Worm (Caenorhabditis elegans) whole organism, L1 larva: ENCODE results near the gene zip-1.
A peak's percentile ranks its signal among the peaks of the same experiment; 100 is the strongest.

Source experiments
- C16A3.4 ChIP-seq: fragments of 150-350 bp; optimal IDR thresholded peaks from 2 replicates; lab custom pipeline; 2014; ENCODE audit warnings: missing biosample characterization, missing genetic modification characterization
- C34B4.2 ChIP-seq: sonication (generic microtip); optimal IDR thresholded peaks from 2 replicates; lab custom pipeline; 2017; ENCODE audit warnings: mild to moderate bottlenecking, missing genetic modification characterization, missing compliant biosample characterization
- F16B12.6 ChIP-seq: fragments of 150-350 bp; optimal IDR thresholded peaks from 2 replicates; lab custom pipeline; 2014; ENCODE audit warnings: missing biosample characterization, missing genetic modification characterization
- Y116A8C.19 ChIP-seq: sonication (generic microtip); optimal IDR thresholded peaks from 2 replicates; lab custom pipeline; 2016; ENCODE audit warnings: missing compliant biosample characterization, missing genetic modification characterization, borderline replicate concordance
- aha-1 ChIP-seq: fragments of 150-350 bp; optimal IDR thresholded peaks from 2 replicates; lab custom pipeline; 2014; ENCODE audit warnings: missing biosample characterization, missing genetic modification characterization
- alr-1 ChIP-seq: fragments of 200-800 bp; sonication (Bioruptor generic); optimal IDR thresholded peaks from 2 replicates; lab custom pipeline; 2018; ENCODE audit warnings: borderline replicate concordance, mild to moderate bottlenecking, missing genetic modification characterization, missing compliant biosample characterization
- blmp-1 ChIP-seq: fragments of 150-350 bp; optimal IDR thresholded peaks from 2 replicates; lab custom pipeline; 2014; ENCODE audit warnings: missing biosample characterization, missing genetic modification characterization
- ceh-88 ChIP-seq: fragments of 200-800 bp; sonication (Bioruptor generic); IDR thresholded peaks from 2 replicates; pipeline ENCODE4 v1.3.6; 2022; ENCODE audit warnings: missing genetic modification characterization, missing compliant biosample characterization
- ces-1 ChIP-seq: fragments of 150-350 bp; optimal IDR thresholded peaks from 2 replicates; lab custom pipeline; 2014; ENCODE audit warnings: missing biosample characterization, missing genetic modification reagents, missing genetic modification characterization
- dpl-1 ChIP-seq, 3 experiments: fragments of 150-350 bp in 2 of 3; sonication (generic microtip) in 1 of 3; optimal IDR thresholded peaks; 2 replicates each; lab custom pipeline; 2014 to 2017; ENCODE audit warnings: missing biosample characterization in 3 of 3, missing genetic modification characterization in 3 of 3, missing genetic modification reagents in 3 of 3
- efl-1 ChIP-seq, 4 experiments: fragments of 150-350 bp; optimal IDR thresholded peaks in 3 of 4; peaks in 1 of 4; 1 replicate in 1 of 4; 2 replicates in 3 of 4; lab custom pipeline; 2014; ENCODE audit warnings: missing biosample characterization in 2 of 4, missing genetic modification characterization in 2 of 4, missing genetic modification reagents in 2 of 4
- egl-13 ChIP-seq: sonication (generic microtip); optimal IDR thresholded peaks from 2 replicates; lab custom pipeline; 2016; ENCODE audit warnings: missing genotype, missing genetic modification reagents, missing genetic modification characterization, missing compliant biosample characterization
- egl-27 ChIP-seq, 2 experiments: fragments of 150-350 bp in 1 of 2; sonication (generic microtip); optimal IDR thresholded peaks; 3 replicates each; lab custom pipeline; 2017 to 2018; ENCODE audit warnings: missing biosample characterization in 2 of 2, missing genetic modification characterization in 2 of 2, missing genetic modification reagents in 2 of 2
- elt-3 ChIP-seq, 6 experiments: fragments of 150-350 bp in 1 of 6; sonication (generic microtip); optimal IDR thresholded peaks; 2 replicates each; lab custom pipeline; 2017 to 2018; ENCODE audit warnings: missing biosample characterization in 6 of 6, missing genetic modification characterization in 6 of 6, inconsistent platforms in 1 of 6
- fkh-10 ChIP-seq: sonication (generic microtip); optimal IDR thresholded peaks from 2 replicates; lab custom pipeline; 2017; ENCODE audit warnings: missing biosample characterization, missing genetic modification reagents, missing genetic modification characterization
- fos-1 ChIP-seq: fragments of 150-350 bp; optimal IDR thresholded peaks from 2 replicates; lab custom pipeline; 2014; ENCODE audit warnings: missing biosample characterization, missing genetic modification characterization
- grh-1 ChIP-seq: fragments of 200-800 bp; sonication (Bioruptor generic); IDR thresholded peaks from 2 replicates; pipeline ENCODE4 v1.3.6; 2022; ENCODE audit warnings: missing genetic modification reagents, missing genetic modification characterization, missing compliant biosample characterization
- jun-1 ChIP-seq: fragments of 150-350 bp; optimal IDR thresholded peaks from 2 replicates; lab custom pipeline; 2014; ENCODE audit warnings: missing biosample characterization, missing genetic modification reagents, missing genetic modification characterization
- lin-14 ChIP-seq: fragments of 200-800 bp; sonication (Bioruptor generic); optimal IDR thresholded peaks from 2 replicates; lab custom pipeline; 2018; ENCODE audit warnings: mild to moderate bottlenecking, missing genetic modification characterization, moderate library complexity, missing compliant biosample characterization
- lin-39 ChIP-seq: fragments of 150-350 bp; optimal IDR thresholded peaks from 2 replicates; lab custom pipeline; 2014; ENCODE audit warnings: missing biosample characterization, missing genetic modification reagents, missing genetic modification characterization
- lir-3 ChIP-seq: sonication (generic microtip); optimal IDR thresholded peaks from 2 replicates; lab custom pipeline; 2016; ENCODE audit warnings: mild to moderate bottlenecking, missing genetic modification characterization, moderate library complexity, missing compliant biosample characterization; ENCODE audit not compliant: poor library complexity
- lsy-2 ChIP-seq, 2 experiments: fragments of 150-350 bp; optimal IDR thresholded peaks; 2 replicates each; lab custom pipeline; 2014; ENCODE audit warnings: missing biosample characterization in 2 of 2, missing genetic modification characterization in 2 of 2
- mab-9 ChIP-seq: fragments of 200-800 bp; sonication (Bioruptor generic); IDR thresholded peaks from 2 replicates; pipeline ENCODE4 v1.3.6; 2022; ENCODE audit warnings: missing genetic modification reagents, missing genetic modification characterization, missing compliant biosample characterization
- mef-2 ChIP-seq: fragments of 150-350 bp; optimal IDR thresholded peaks from 2 replicates; lab custom pipeline; 2014; ENCODE audit warnings: missing biosample characterization, missing genetic modification characterization
- mep-1 ChIP-seq: fragments of 150-350 bp; optimal IDR thresholded peaks from 2 replicates; lab custom pipeline; 2014; ENCODE audit warnings: missing biosample characterization, missing genetic modification characterization
- nhr-237 ChIP-seq: fragments of 150-350 bp; optimal IDR thresholded peaks from 2 replicates; lab custom pipeline; 2014; ENCODE audit warnings: missing biosample characterization, missing genetic modification characterization
- nhr-28 ChIP-seq: fragments of 150-350 bp; optimal IDR thresholded peaks from 2 replicates; lab custom pipeline; 2014; ENCODE audit warnings: missing biosample characterization, missing genetic modification characterization
- nhr-77 ChIP-seq: fragments of 150-350 bp; optimal IDR thresholded peaks from 2 replicates; lab custom pipeline; 2014; ENCODE audit warnings: missing biosample characterization, missing genetic modification characterization
- nhr-84 ChIP-seq: sonication (generic microtip); optimal IDR thresholded peaks from 2 replicates; lab custom pipeline; 2017; ENCODE audit warnings: missing biosample characterization, missing genetic modification characterization
- nhr-85 ChIP-seq: sonication (generic microtip); peaks from one replicate; lab custom pipeline; 2016; ENCODE audit warnings: missing genetic modification characterization, inconsistent platforms, missing compliant biosample characterization
- pag-3 ChIP-seq: sonication (generic microtip); optimal IDR thresholded peaks from 2 replicates; lab custom pipeline; 2017; ENCODE audit warnings: missing genetic modification characterization, mild to moderate bottlenecking, missing compliant biosample characterization, antibody characterized with exemption, borderline replicate concordance; ENCODE audit not compliant: insufficient read depth
- pqm-1 ChIP-seq: sonication (generic microtip); optimal IDR thresholded peaks from 3 replicates; lab custom pipeline; 2017; ENCODE audit warnings: missing biosample characterization, missing genetic modification characterization
- rnt-1 ChIP-seq: sonication (generic microtip); optimal IDR thresholded peaks from 2 replicates; lab custom pipeline; 2016; ENCODE audit warnings: mild to moderate bottlenecking, missing genetic modification characterization, moderate library complexity, missing compliant biosample characterization
- skn-1 ChIP-seq: fragments of 150-350 bp; optimal IDR thresholded peaks from 2 replicates; lab custom pipeline; 2014; ENCODE audit warnings: missing biosample characterization, missing genetic modification characterization
- snu-23 ChIP-seq: sonication (generic microtip); optimal IDR thresholded peaks from 2 replicates; lab custom pipeline; 2016; ENCODE audit warnings: missing genetic modification characterization, missing compliant biosample characterization
- sox-4 ChIP-seq: sonication (generic microtip); optimal IDR thresholded peaks from 2 replicates; lab custom pipeline; 2016; ENCODE audit warnings: missing genetic modification characterization, missing compliant biosample characterization
- sptf-1 ChIP-seq: fragments of 150-350 bp; optimal IDR thresholded peaks from 2 replicates; lab custom pipeline; 2014; ENCODE audit warnings: missing biosample characterization, missing genetic modification characterization
- sup-37 ChIP-seq: fragments of 200-800 bp; sonication (Bioruptor generic); optimal IDR thresholded peaks from 2 replicates; lab custom pipeline; 2018; ENCODE audit warnings: mild to moderate bottlenecking, missing genetic modification characterization, missing compliant biosample characterization
- swsn-7 ChIP-seq: sonication (generic microtip); optimal IDR thresholded peaks from 2 replicates; lab custom pipeline; 2016; ENCODE audit warnings: missing genetic modification characterization, missing compliant biosample characterization
- tbx-2 ChIP-seq: sonication (generic microtip); optimal IDR thresholded peaks from 2 replicates; lab custom pipeline; 2016; ENCODE audit warnings: missing genetic modification characterization, missing compliant biosample characterization
- tlp-1 ChIP-seq: fragments of 150-350 bp; optimal IDR thresholded peaks from 2 replicates; lab custom pipeline; 2014; ENCODE audit warnings: missing biosample characterization, missing genetic modification characterization
- unc-62 ChIP-seq: fragments of 150-350 bp; optimal IDR thresholded peaks from 2 replicates; lab custom pipeline; 2014; ENCODE audit warnings: missing biosample characterization, missing genetic modification reagents, missing genetic modification characterization
- unc-86 ChIP-seq: sonication (generic microtip); optimal IDR thresholded peaks from 2 replicates; lab custom pipeline; 2016; ENCODE audit warnings: missing genetic modification characterization, missing compliant biosample characterization
- xbp-1 ChIP-seq: sonication (generic microtip); optimal IDR thresholded peaks from 2 replicates; lab custom pipeline; 2016; ENCODE audit warnings: missing genetic modification characterization, missing compliant biosample characterization
- zip-4 ChIP-seq: fragments of 200-800 bp; sonication (Bioruptor generic); optimal IDR thresholded peaks from 2 replicates; lab custom pipeline; 2018; ENCODE audit warnings: mild to moderate bottlenecking, missing genetic modification characterization, moderate library complexity, missing compliant biosample characterization
- ztf-4 ChIP-seq: fragments of 150-350 bp; optimal IDR thresholded peaks from 2 replicates; lab custom pipeline; 2014; ENCODE audit warnings: missing biosample characterization, missing genetic modification characterization

Gene zip-1

DNA sequence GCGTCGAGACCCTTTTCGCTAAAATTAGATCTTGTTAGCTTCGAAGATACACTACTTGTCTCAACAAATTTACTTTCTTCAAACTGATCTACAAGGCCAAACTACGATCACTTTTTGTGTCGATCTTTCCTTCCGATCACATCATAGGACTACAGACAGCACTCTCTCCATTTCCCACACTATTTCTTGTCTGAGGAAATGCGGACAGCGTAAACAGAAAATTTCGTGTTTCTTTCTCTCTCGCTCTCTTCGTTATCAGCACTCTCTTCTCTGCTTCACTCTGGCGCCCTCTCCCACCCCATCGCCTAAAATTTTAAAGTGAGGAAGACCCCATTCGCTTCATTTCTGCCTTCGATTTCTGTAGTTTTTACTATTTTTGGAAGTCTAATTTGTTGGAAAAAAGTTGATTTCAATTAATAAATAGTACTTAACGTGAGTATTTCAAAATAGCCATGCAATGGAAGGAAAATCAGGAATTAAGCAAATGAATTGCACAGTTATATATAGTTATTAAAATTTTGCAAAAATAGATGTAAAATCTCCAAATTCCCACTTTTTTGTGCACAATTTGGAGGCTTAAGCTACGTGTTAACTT, 2.0 kb downstream of the zip-1 start (continued):
- TF ChIP-seq pqm-1 = no peak

DNA sequence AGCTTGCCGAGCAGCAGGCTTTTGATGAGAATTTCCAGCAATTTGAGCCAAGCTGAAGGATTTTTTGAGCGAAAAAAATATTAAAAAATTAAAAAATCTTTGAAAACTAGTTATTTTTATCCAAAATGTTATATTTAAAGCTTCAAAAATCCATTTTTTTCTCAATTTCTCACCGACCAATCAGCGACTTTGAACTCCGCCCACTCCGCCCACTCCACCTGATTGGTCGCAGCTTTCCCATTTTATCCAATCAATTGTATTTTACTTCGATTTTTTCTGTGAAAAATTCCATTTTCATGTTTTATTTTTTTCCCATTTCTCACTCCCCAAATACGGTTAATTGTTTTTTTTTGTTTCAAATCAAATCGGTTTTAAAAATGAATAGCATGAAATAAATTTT, 11.4 kb downstream of the zip-1 start:
- TF ChIP-seq nhr-85 (tag; lab: Kevin White, UChicago) (no peak), Y116A8C.19 (no peak), lsy-2 (tag; optimal IDR thresholded peaks at IDR 0.05; lab: Kevin White, UChicago) (peak; percentile 39 to 45), lin-14 (GFP tag; lab: Kevin White, UChicago) (no peak), dpl-1 (GFP tag; optimal IDR thresholded peaks at IDR 0.05; lab: Kevin White, UChicago) (no peak), ztf-4 (tag; lab: Kevin White, UChicago) (no peak), nhr-237 (tag; lab: Kevin White, UChicago) (no peak), lin-39 (tag; lab: Kevin White, UChicago) (no peak), efl-1 (optimal IDR thresholded peaks at IDR 0.05; lab: Kevin White, UChicago) (no peak), efl-1 (GFP tag; optimal IDR thresholded peaks at IDR 0.05 in 1 of 2; lab: Kevin White, UChicago) (peak in 1 of 2 experiments; percentile 18), ces-1 (GFP tag; lab: Kevin White, UChicago) (no peak), sup-37 (no peak), mef-2 (tag; lab: Kevin White, UChicago) (no peak), xbp-1 (tag; lab: Kevin White, UChicago) (peak; percentile 46), tlp-1 (tag; lab: Kevin White, UChicago) (no peak), sox-4 (tag; lab: Kevin White, UChicago) (no peak), fkh-10 (GFP tag; lab: Kevin White, UChicago) (no peak), elt-3 (tag; optimal IDR thresholded peaks at IDR 0.05; lab: Kevin White, UChicago) (no peak), pag-3 (tag; lab: Kevin White, UChicago) (no peak), fos-1 (tag; lab: Kevin White, UChicago) (no peak), unc-86 (tag; lab: Kevin White, UChicago) (no peak), lir-3 (no peak), pqm-1 (no peak), swsn-7 (tag; lab: Kevin White, UChicago) (no peak), C34B4.2 (no peak), nhr-77 (no peak), unc-62 (no peak)

DNA sequence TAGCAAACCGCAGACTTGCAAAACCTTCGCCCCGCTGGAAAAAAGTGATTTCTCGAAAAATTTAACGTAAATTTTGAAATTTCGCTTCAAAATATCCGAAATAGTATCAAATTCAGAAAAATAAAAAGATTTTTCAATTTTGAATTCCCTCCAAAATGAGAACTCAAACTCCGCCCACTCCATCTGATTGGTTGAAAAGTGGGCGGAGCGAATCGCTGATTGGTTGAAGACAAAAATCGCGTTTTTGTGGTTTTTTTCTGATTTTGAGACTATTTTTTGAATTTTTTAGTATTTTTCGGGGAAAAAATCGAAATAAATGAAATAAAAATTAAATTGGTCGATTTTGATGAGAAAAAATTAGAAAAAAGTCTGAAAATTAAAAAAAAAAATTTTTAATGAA, 15.5 kb downstream of the zip-1 start:
- TF ChIP-seq mep-1 (no peak), alr-1 (tag; lab: Kevin White, UChicago) (no peak), efl-1 (optimal IDR thresholded peaks at IDR 0.05; lab: Kevin White, UChicago) (no peak), efl-1 (GFP tag; optimal IDR thresholded peaks at IDR 0.05 in 1 of 2; lab: Kevin White, UChicago) (peak in 1 of 2 experiments; percentile 34), dpl-1 (GFP tag; optimal IDR thresholded peaks at IDR 0.05; lab: Kevin White, UChicago) (no peak), skn-1 (tag; lab: Kevin White, UChicago) (no peak), Y116A8C.19 (no peak), egl-13 (no peak)

DNA sequence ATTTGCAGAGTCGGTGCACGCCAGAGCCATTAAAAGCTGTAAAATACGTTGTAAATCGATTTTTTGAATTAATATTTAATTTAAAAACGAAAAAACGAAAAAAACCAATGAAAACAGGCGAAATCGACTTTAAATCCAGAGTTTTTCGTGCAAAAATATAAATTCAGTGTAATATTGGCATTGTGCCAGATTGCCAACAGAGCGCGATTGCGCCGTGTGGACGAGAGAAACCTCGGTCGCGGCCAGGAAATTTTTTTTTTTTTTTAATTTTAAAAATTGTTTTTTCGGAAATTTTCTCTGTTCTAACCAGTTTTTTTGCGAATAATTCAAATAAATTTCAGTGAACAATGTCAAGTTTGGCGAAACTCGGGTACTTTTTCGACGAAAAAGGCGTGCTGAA, 17.8 kb downstream of the zip-1 start, which contains the start of the genes pph-4.1 and Y75B8A.31:
pph-4.1 (minus strand) TSS at position 36 of the 400 bp plus-strand sequence.
Y75B8A.31 (plus strand) TSS at position 342 of the 400 bp plus-strand sequence.
- TF ChIP-seq mef-2 (tag; lab: Kevin White, UChicago) (no peak), swsn-7 (tag; lab: Kevin White, UChicago) (peak; percentile 84), zip-4 (peak; percentile 1), blmp-1 (tag; lab: Kevin White, UChicago) (peak; percentile 73), egl-27 (tag; optimal IDR thresholded peaks at IDR 0.05; lab: Kevin White, UChicago) (no peak), grh-1 (GFP tag; lab: Robert Waterston, UW) (peak; percentile 46; the same call in 1 of the 2 replicates), pqm-1 (no peak), ceh-88 (GFP tag; lab: Robert Waterston, UW) (0 out of 2 replicates have a peak, but pooled peaks have one; percentile 14), ztf-4 (tag; lab: Kevin White, UChicago) (no peak), fkh-10 (GFP tag; lab: Kevin White, UChicago) (no peak), rnt-1 (tag; lab: Kevin White, UChicago) (peak; percentile 98), elt-3 (tag; optimal IDR thresholded peaks at IDR 0.05; lab: Kevin White, UChicago) (peak in 1 of 6 experiments; percentile 72), lin-39 (tag; lab: Kevin White, UChicago) (peak; percentile 69), snu-23 (GFP tag; lab: Kevin White, UChicago) (peak; percentile 92), aha-1 (tag; lab: Kevin White, UChicago) (no peak), alr-1 (tag; lab: Kevin White, UChicago) (no peak), F16B12.6 (peak; percentile 64), nhr-28 (tag; lab: Kevin White, UChicago) (no peak), C16A3.4 (tag; lab: Kevin White, UChicago) (peak; percentile 55), jun-1 (tag; lab: Kevin White, UChicago) (peak; percentile 51), tbx-2 (tag; lab: Kevin White, UChicago) (peak; percentile 92), sptf-1 (no peak), nhr-84 (tag; lab: Kevin White, UChicago) (no peak), mab-9 (GFP tag; lab: Robert Waterston, UW) (peak; percentile 74), unc-86 (tag; lab: Kevin White, UChicago) (peak; percentile 78), nhr-85 (tag; lab: Kevin White, UChicago) (peak; percentile 94)
